Worm (Caenorhabditis elegans): ENCODE data around the gene bath-19.
A peak's percentile ranks its signal among the peaks of the same experiment; 100 is the strongest.
"Not testable (repeated sequence)": the region's sequence is repeated elsewhere in the genome, so short reads cannot be mapped to it uniquely, and the experiment has no call there.

The bath-19 gene

DNA sequence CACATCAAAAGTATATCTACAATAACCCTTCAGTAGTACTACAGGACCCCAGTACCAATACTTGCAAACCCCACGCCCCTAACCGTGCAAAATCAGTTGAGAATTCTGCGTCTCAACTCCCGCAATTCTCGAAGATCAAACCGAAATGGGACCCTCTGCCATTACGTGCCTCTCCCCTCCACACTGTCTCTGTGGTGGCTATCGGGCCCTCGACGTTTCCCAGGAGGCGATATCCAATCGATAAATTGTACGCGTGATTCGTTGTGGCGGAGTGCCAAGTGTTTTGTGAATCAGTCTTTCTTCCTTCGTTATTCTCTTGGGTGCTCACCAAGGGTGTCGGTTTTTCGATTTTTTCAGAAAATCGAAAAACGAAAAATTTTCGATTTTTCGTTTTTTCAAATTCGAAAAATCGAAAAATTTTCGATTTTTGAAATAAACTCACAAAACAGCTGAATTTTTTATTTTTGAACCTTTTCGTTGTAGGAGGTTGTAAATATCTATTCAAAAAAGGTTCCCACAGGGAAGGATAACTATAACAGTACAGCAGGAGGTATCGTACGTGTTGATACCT, 28.3 kb upstream of the bath-19 start, which contains the start of gene F07E5.12:
TSS of gene F07E5.12 (plus strand) at position 521 of the 571 bp plus-strand sequence.
- TF ChIP-seq ets-4 (tag; optimal IDR thresholded peaks at IDR 0.05); pag-3 (tag; optimal IDR thresholded peaks at IDR 0.05; ENCODE audit: borderline replicate concordance); lim-6 (tag; optimal IDR thresholded peaks at IDR 0.05): not testable (repeated sequence)

DNA sequence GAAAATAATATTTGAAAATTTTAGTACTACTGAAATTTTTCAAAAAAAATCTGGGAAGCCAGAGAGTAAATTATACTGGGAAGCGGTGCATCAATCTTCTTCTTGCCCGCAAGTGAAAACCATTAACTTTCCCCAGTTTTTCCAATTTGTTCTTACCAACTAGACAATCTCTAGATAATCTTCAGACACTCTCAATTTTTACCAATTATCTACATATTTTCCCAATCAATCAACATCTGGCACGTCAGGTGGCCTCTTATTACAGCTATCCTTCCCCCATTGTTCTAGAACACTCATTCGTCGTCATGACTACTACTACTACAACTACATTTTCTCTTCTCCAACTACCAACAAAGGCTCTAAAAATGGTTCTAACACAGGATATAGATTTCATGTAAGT, 25.3 kb upstream of the bath-19 start, which contains the start of gene fbxb-6:
TSS of gene fbxb-6 (plus strand) at position 301 of the 400 bp plus-strand sequence.
- no peak for TF ChIP-seq T23F11.4 (GFP tag; optimal IDR thresholded peaks at IDR 0.05)

- TF ChIP-seq hlh-13 (GFP tag; optimal IDR thresholded peaks at IDR 0.05) (no peak), pag-3 (tag; optimal IDR thresholded peaks at IDR 0.05; ENCODE audit: borderline replicate concordance) (no peak), hlh-30 (tag; optimal IDR thresholded peaks at IDR 0.05; ENCODE audit: insufficient read depth) (no peak), odd-2 (tag; optimal IDR thresholded peaks at IDR 0.05) (no peak), rnt-1 (tag; optimal IDR thresholded peaks at IDR 0.05) (no peak), ref-2 (tag; optimal IDR thresholded peaks at IDR 0.05) (no peak)
Measured at ce11 chrII:2063989-2064388, 24.8 kb upstream of the bath-19 start, which contains the start of gene F07E5.13. TSS of gene F07E5.13 (minus strand) at chrII:2064089.

DNA sequence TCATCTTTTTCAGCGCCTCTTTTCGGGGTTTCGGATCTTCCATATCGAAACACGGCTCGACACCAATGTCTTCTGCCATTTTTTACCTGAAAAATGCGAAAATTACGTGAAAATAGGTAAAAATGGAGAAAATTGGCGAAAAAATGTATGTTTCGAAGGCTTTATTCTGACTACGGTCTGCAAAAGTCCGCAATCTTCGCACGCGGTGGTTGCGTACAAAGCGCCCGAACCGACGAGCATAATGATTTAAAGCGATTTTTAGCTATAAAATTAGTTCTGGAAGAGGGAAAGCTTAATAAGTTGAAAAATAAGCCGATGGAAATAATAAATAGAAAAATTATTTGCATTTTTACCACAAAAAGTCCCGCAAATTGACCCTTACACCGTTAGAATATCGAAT, 19.8 kb upstream of the bath-19 start, which contains the start of gene F07E5.5:
TSS of gene F07E5.5 (minus strand) at position 86 of the 400 bp plus-strand sequence.
- TF ChIP-seq nfya-1 (tag; optimal IDR thresholded peaks at IDR 0.05) (peak; percentile 42), K09A11.1 (tag; optimal IDR thresholded peaks at IDR 0.05; ENCODE audit: insufficient read depth) (no peak), unc-42 (tag; optimal IDR thresholded peaks at IDR 0.05) (peak; percentile 20), tbx-2 (tag; optimal IDR thresholded peaks at IDR 0.05) (peak; percentile 1)

- no peak for TF ChIP-seq ceh-18 (tag; optimal IDR thresholded peaks at IDR 0.05)
- TF ChIP-seq hlh-13 (GFP tag; optimal IDR thresholded peaks at IDR 0.05): no peak
- TF ChIP-seq ceh-24 (tag; optimal IDR thresholded peaks at IDR 0.05): no peak
- TF ChIP-seq ceh-2 (tag; optimal IDR thresholded peaks at IDR 0.05): no peak
- no peak for TF ChIP-seq ceh-22 (tag; optimal IDR thresholded peaks at IDR 0.05)
- no peak for TF ChIP-seq ttx-3 (tag; optimal IDR thresholded peaks at IDR 0.05)
- TF ChIP-seq sox-2 (GFP tag; IDR thresholded peaks at IDR 0.05): no peak
- no peak for TF ChIP-seq pax-1 (tag; optimal IDR thresholded peaks at IDR 0.05)
- TF ChIP-seq hlh-6 (tag; optimal IDR thresholded peaks at IDR 0.05): no peak
- no peak for TF ChIP-seq ahr-1 (tag; optimal IDR thresholded peaks at IDR 0.05)
Measured at ce11 chrII:2051372-2051771, 12.2 kb upstream of the bath-19 start, which contains the start of gene fbxb-35. TSS of gene fbxb-35 (plus strand) at chrII:2051672.

ce11 chrII:2046556-2046955, 7.4 kb upstream of the bath-19 start, which contains the start of gene math-1:
TSS of gene math-1 (minus strand) at chrII:2046656.
- not testable (repeated sequence) for TF ChIP-seq unc-86, nhr-232, hlh-6 (tag; optimal IDR thresholded peaks at IDR 0.05)

- TF ChIP-seq ceh-19 (GFP tag; optimal IDR thresholded peaks at IDR 0.05): no peak
- TF ChIP-seq Y22D7AL.16 (tag; optimal IDR thresholded peaks at IDR 0.05): no peak
Measured at ce11 chrII:2045505-2045904, 6.3 kb upstream of the bath-19 start, which contains the start of gene bath-24. TSS of gene bath-24 (minus strand) at chrII:2045605.

- no peak for TF ChIP-seq ama-1 (optimal IDR thresholded peaks at IDR 0.05)
- TF ChIP-seq F13H6.1 (tag; optimal IDR thresholded peaks at IDR 0.05): no peak
- TF ChIP-seq tbx-2 (tag; optimal IDR thresholded peaks at IDR 0.05): no peak
- TF ChIP-seq fax-1 (tag; optimal IDR thresholded peaks at IDR 0.05): no peak
- TF ChIP-seq ceh-18 (tag; optimal IDR thresholded peaks at IDR 0.05): no peak
- no peak for TF ChIP-seq ttx-3 (tag; optimal IDR thresholded peaks at IDR 0.05)
- TF ChIP-seq rnt-1 (tag; optimal IDR thresholded peaks at IDR 0.05): no peak
- TF ChIP-seq hlh-8 (tag; optimal IDR thresholded peaks at IDR 0.05): no peak
- no peak for TF ChIP-seq pros-1 (tag; optimal IDR thresholded peaks at IDR 0.05)
- TF ChIP-seq nhr-11 (tag; optimal IDR thresholded peaks at IDR 0.05): no peak
- no peak for TF ChIP-seq Y22D7AL.16 (tag; optimal IDR thresholded peaks at IDR 0.05)
- no peak for TF ChIP-seq hlh-15 (tag; optimal IDR thresholded peaks at IDR 0.05)
- TF ChIP-seq ref-2 (tag; optimal IDR thresholded peaks at IDR 0.05): no peak
- TF ChIP-seq pha-4 (tag; optimal IDR thresholded peaks at IDR 0.05): no peak
Measured at ce11 chrII:2042447-2042846, 3.3 kb upstream of the bath-19 start, which contains the start of gene bath-20. TSS of gene bath-20 (minus strand) at chrII:2042547.
